Worm (Caenorhabditis elegans) whole organism, early embryonic: ENCODE data around the gene srlf-15.

ENCODE experiments used
- F13C5.2 ChIP-seq: sonication (generic microtip); optimal IDR thresholded peaks from 2 replicates; lab custom pipeline; 2017; ENCODE audit warnings: mild to moderate bottlenecking, missing genetic modification characterization, inconsistent platforms, missing compliant biosample characterization
- aly-1 ChIP-seq: sonication (generic microtip); optimal IDR thresholded peaks from 2 replicates; lab custom pipeline; 2016; ENCODE audit warnings: missing genetic modification characterization, missing compliant biosample characterization
- ama-1 ChIP-seq: fragments of 150-350 bp; optimal IDR thresholded peaks from 2 replicates; lab custom pipeline; 2014
- ceh-13 ChIP-seq: fragments of 200-800 bp; sonication (Bioruptor generic); optimal IDR thresholded peaks from 2 replicates; lab custom pipeline; 2018; ENCODE audit warnings: mild to moderate bottlenecking, missing genetic modification characterization, missing compliant biosample characterization
- ceh-36 ChIP-seq: sonication (generic microtip); optimal IDR thresholded peaks from 2 replicates; lab custom pipeline; 2016; ENCODE audit warnings: missing genetic modification characterization, inconsistent platforms, missing compliant biosample characterization
- flt-1 ChIP-seq: fragments of 200-800 bp; sonication (Bioruptor generic); IDR thresholded peaks from 2 replicates; pipeline ENCODE4 v1.3.6; 2022; ENCODE audit warnings: missing genetic modification characterization, missing compliant biosample characterization
- hmbx-1 ChIP-seq: sonication (generic microtip); optimal IDR thresholded peaks from 2 replicates; lab custom pipeline; 2016; ENCODE audit warnings: mild to moderate bottlenecking, missing genetic modification characterization, missing compliant biosample characterization
- scrt-1 ChIP-seq: fragments of 200-800 bp; sonication (Bioruptor generic); IDR thresholded peaks from 2 replicates; pipeline ENCODE4 v1.3.6; 2022; ENCODE audit warnings: missing genetic modification characterization, missing compliant biosample characterization
- sea-1 ChIP-seq: fragments of 200-800 bp; sonication (Bioruptor generic); conservative IDR thresholded peaks from 2 replicates; pipeline ENCODE4 v1.3.6; 2022; ENCODE audit warnings: missing genetic modification characterization, missing compliant biosample characterization
- tbx-11 ChIP-seq: fragments of 200-800 bp; sonication (Bioruptor generic); IDR thresholded peaks from 2 replicates; pipeline ENCODE4 v1.3.6; 2022; ENCODE audit warnings: missing genetic modification characterization, missing compliant biosample characterization
- tbx-37 ChIP-seq: fragments of 200-800 bp; sonication (Bioruptor generic); conservative IDR thresholded peaks from 2 replicates; pipeline ENCODE4 v1.3.6; 2022; ENCODE audit warnings: missing genetic modification reagents, missing genetic modification characterization, missing compliant biosample characterization
- tra-4 ChIP-seq: sonication (generic microtip); optimal IDR thresholded peaks from 2 replicates; lab custom pipeline; 2017; ENCODE audit warnings: missing genetic modification characterization, missing compliant biosample characterization

ce11 chrII:10986461-10987090, 49.3 kb upstream of the srlf-15 start:
- TF ChIP-seq flt-1 (GFP tag; lab: Robert Waterston, UW) (no peak), tbx-11 (GFP tag; lab: Robert Waterston, UW) (no peak), F13C5.2 (tag; lab: Kevin White, UChicago) (no peak), ceh-36 (tag; lab: Kevin White, UChicago) (no peak), ama-1 (lab: Kevin White, UChicago) (no peak), scrt-1 (no peak), tbx-37 (GFP tag; lab: Robert Waterston, UW) (no peak), aly-1 (no peak), sea-1 (GFP tag; lab: Robert Waterston, UW) (no peak), tra-4 (tag; lab: Kevin White, UChicago) (no peak), hmbx-1 (tag; lab: Kevin White, UChicago) (no peak), ceh-13 (GFP tag; lab: Kevin White, UChicago) (no peak)
